Fruit fly (Drosophila melanogaster): ENCODE results near the gene Alms1b.

DNA sequence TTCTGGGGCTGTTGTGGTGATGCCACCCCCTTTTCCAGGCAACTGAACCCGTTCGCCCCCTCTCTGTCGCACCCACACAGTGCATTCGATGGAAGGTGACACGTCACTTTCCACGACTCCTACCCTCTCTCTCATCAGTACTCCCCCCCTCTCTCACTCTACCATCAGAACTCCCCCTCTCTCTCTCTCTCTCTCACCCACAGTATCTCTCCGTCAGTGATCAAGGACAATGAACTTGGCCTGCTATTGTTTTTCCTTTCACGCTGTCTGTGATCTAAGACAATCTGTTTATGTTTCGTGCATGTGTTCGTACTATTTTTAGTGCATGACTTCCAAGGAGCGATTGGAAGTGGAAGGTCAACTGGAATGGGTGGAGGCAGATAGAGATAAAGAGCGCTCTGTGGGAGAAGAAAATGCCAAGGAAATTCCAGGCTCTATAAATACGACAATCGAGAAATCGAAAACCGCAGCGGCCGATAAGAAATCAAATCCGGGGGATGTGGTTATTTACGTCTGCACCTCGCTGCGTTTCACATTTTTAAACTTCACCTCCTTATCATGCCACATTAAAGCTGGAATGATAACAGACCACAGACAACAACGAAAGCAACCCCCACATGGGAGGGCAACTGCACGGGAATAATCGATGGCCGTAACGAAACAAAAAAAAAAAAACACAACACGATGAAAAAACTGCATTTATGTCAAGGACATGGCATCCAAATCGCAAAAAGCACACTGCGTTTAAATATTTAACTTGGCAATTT lies 47.6 kb upstream of the Alms1b start:
- TF ChIP-seq CG14711 (tag; optimal IDR thresholded peaks at IDR 0.05) = no peak
- no peak for TF ChIP-seq CG33017 (tag; optimal IDR thresholded peaks at IDR 0.05)

Measured in whole organism, adult.